Fruit fly (Drosophila melanogaster) whole organism, adult: ENCODE data around the gene Cnep1r2.

ENCODE experiments used
- CG11617 ChIP-seq: fragments of 200-800 bp; sonication (Bioruptor generic); optimal IDR thresholded peaks from 2 replicates; lab custom pipeline; 2017; ENCODE audit warnings: mild to moderate bottlenecking, missing biosample characterization, missing genetic modification reagents, missing genetic modification characterization
- CG12768 ChIP-seq: fragments of 200-800 bp; sonication (Bioruptor generic); optimal IDR thresholded peaks from 2 replicates; lab custom pipeline; 2017; ENCODE audit warnings: missing biosample characterization, missing genetic modification characterization, mild to moderate bottlenecking, moderate library complexity, missing genetic modification reagents
- CG14711 ChIP-seq: fragments of 200-800 bp; sonication (Bioruptor generic); optimal IDR thresholded peaks from 2 replicates; lab custom pipeline; 2018; ENCODE audit warnings: missing biosample characterization, mild to moderate bottlenecking, missing genetic modification characterization, moderate library complexity
- CG1620 ChIP-seq: fragments of 200-800 bp; sonication (Bioruptor generic); optimal IDR thresholded peaks from 2 replicates; lab custom pipeline; 2016; ENCODE audit warnings: missing biosample characterization, missing genetic modification characterization
- CG33017 ChIP-seq: fragments of 200-800 bp; sonication (Bioruptor generic); optimal IDR thresholded peaks from 2 replicates; lab custom pipeline; 2018; ENCODE audit warnings: missing biosample characterization, mild to moderate bottlenecking, missing genetic modification characterization, moderate library complexity
- CG5204 ChIP-seq: fragments of 200-800 bp; sonication (Bioruptor generic); optimal IDR thresholded peaks from 2 replicates; lab custom pipeline; 2016; ENCODE audit warnings: missing biosample characterization, missing genetic modification characterization
- CG7045 ChIP-seq: fragments of 200-800 bp; sonication (Bioruptor generic); optimal IDR thresholded peaks from 2 replicates; lab custom pipeline; 2017; ENCODE audit warnings: missing biosample characterization, mild to moderate bottlenecking, missing genetic modification characterization
- CG7101 ChIP-seq: fragments of 200-800 bp; sonication (Bioruptor generic); optimal IDR thresholded peaks from 2 replicates; lab custom pipeline; 2018; ENCODE audit warnings: missing biosample characterization, mild to moderate bottlenecking, missing genetic modification characterization, moderate library complexity
- Clk ChIP-seq: fragments of 200-800 bp; sonication (Bioruptor generic); optimal IDR thresholded peaks from 2 replicates; lab custom pipeline; 2017; ENCODE audit warnings: missing biosample characterization, missing genetic modification characterization
- Crg-1 ChIP-seq: fragments of 200-800 bp; sonication (Bioruptor generic); optimal IDR thresholded peaks from 2 replicates; lab custom pipeline; 2016; ENCODE audit warnings: missing biosample characterization, missing genetic modification characterization
- Hr96 ChIP-seq: fragments of 200-800 bp; sonication (Bioruptor generic); optimal IDR thresholded peaks from 2 replicates; lab custom pipeline; 2016; ENCODE audit warnings: missing biosample characterization, missing genetic modification characterization
- Mnt ChIP-seq: fragments of 200-800 bp; sonication (Bioruptor generic); optimal IDR thresholded peaks from 2 replicates; lab custom pipeline; 2016; ENCODE audit warnings: missing biosample characterization, mild to moderate bottlenecking, missing genetic modification characterization
- bab1 ChIP-seq: fragments of 200-800 bp; sonication (Bioruptor generic); optimal IDR thresholded peaks from 3 replicates; lab custom pipeline; 2019; ENCODE audit warnings: missing biosample characterization, mild to moderate bottlenecking, missing genetic modification characterization, moderate library complexity
- cic ChIP-seq: fragments of 200-800 bp; sonication (Bioruptor generic); optimal IDR thresholded peaks from 2 replicates; lab custom pipeline; 2017; ENCODE audit warnings: missing biosample characterization, mild to moderate bottlenecking, missing genetic modification characterization, moderate library complexity
- cnc ChIP-seq, 2 experiments: fragments of >200 bp; optimal IDR thresholded peaks; 2 replicates each; lab custom pipeline; 2017
- kay ChIP-seq: fragments of 200-800 bp; sonication (Bioruptor generic); peaks from one replicate; lab custom pipeline; 2016; ENCODE audit warnings: missing biosample characterization, missing genetic modification characterization, borderline replicate concordance
- ovo ChIP-seq: fragments of 200-800 bp; sonication (Bioruptor generic); optimal IDR thresholded peaks from 2 replicates; lab custom pipeline; 2016; ENCODE audit warnings: missing biosample characterization, missing genetic modification characterization
- pad ChIP-seq: fragments of 200-800 bp; sonication (Bioruptor generic); optimal IDR thresholded peaks from 3 replicates; lab custom pipeline; 2017; ENCODE audit warnings: missing biosample characterization, missing genetic modification characterization, mild to moderate bottlenecking, moderate library complexity, missing genetic modification reagents
- tj ChIP-seq: fragments of 200-800 bp; sonication (Bioruptor generic); optimal IDR thresholded peaks from 3 replicates; lab custom pipeline; 2017; ENCODE audit warnings: missing biosample characterization, mild to moderate bottlenecking, missing genetic modification characterization, moderate library complexity
- toe ChIP-seq: fragments of 200-800 bp; sonication (Bioruptor generic); optimal IDR thresholded peaks from 2 replicates; lab custom pipeline; 2016; ENCODE audit warnings: missing biosample characterization, missing genetic modification characterization

The Cnep1r2 gene

DNA sequence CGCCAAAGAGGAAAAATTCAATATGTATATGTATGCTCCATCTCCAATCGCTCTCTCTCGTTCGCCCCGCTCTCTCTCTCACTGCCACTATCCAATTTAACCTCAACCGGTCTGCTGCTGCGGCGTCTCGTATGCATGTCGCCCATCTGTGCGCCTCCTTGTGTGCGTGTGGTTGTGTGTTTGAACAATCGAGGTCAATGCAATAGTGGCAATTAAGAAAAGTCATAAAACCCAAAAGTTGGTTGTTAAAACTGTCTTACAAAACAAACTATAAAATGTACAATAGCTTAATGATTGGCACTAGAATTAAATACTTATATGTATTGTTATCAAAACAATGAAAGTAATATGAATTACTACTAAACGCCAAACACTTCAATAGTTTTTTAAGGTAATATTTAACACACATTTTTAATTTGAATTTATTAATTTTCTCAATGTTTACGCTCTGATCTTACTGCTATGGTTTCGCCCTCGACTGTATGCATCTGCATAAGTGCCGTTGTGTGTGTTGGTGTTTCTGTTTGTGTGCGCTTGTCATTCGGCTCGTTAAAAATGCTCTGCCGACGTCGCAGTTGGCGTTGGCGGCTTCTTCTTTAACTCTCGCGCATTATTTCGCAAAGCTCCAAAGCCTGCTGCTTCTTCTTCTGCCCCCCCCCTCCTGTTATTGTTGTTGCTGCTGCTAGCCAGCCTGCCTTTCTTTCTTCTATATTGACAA lies 27.6 kb downstream of the Cnep1r2 start:
- peak; percentile 77 for TF ChIP-seq CG1620
- peak; percentile 98 for TF ChIP-seq CG12768
- peak; percentile 89 for TF ChIP-seq pad (GFP tag; lab: Kevin White, UChicago)
- peak; percentile 81 for TF ChIP-seq ovo (GFP tag; lab: Kevin White, UChicago)
- peak; percentile 93 for TF ChIP-seq Clk (GFP tag; lab: Kevin White, UChicago)
- TF ChIP-seq cic (GFP tag; lab: Kevin White, UChicago) = peak; percentile 90
- peak; percentile 84 for TF ChIP-seq Mnt (GFP tag; lab: Kevin White, UChicago)
- peak; percentile 88 for TF ChIP-seq Crg-1 (GFP tag; lab: Kevin White, UChicago)
- TF ChIP-seq kay = peak; percentile 85
- TF ChIP-seq cnc (optimal IDR thresholded peaks at IDR 0.05; lab: Kevin White, UChicago) = no peak
- TF ChIP-seq CG11617 = peak; percentile 99
- peak; percentile 91 for TF ChIP-seq tj (GFP tag; lab: Kevin White, UChicago)
- peak; percentile 98 for TF ChIP-seq CG33017 (tag; lab: Kevin White, UChicago)
- TF ChIP-seq CG7045 (GFP tag; lab: Kevin White, UChicago) = peak; percentile 98
- peak; percentile 97 for TF ChIP-seq CG7101 (tag; lab: Kevin White, UChicago)
- peak; percentile 88 for TF ChIP-seq Hr96 (GFP tag; lab: Kevin White, UChicago)
- TF ChIP-seq toe = peak; percentile 97
- TF ChIP-seq CG14711 = peak; percentile 90
- TF ChIP-seq CG5204 (GFP tag; lab: Kevin White, UChicago) = no peak
- TF ChIP-seq bab1 (GFP tag; lab: Kevin White, UChicago) = peak; percentile 96

DNA sequence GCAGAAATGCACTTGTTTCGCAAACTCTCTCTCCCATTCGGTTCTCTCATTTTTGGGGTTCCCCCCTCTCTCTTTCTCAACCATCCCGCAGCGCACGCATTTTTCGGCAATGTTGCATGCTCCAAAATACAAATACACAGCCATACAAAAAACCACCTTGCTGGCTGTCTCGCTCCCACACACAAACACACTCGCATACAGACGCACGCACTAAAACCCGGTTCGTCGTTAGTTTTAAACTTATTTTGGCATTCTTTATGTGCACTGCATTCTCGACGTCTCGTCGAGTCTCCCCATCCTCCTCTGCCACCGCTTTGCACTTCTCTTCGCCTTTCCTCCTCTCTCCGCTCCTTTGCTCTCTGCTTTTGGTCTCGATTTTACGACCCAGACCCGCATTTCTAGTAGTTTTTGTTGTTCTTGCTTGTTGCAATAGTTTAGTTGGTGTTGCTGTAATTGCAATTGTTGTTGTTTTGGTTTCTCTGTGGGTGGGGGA lies 28.6 kb downstream of the Cnep1r2 start:
- TF ChIP-seq CG7045 (GFP tag; lab: Kevin White, UChicago) (no peak), CG1620 (no peak), CG7101 (tag; lab: Kevin White, UChicago) (no peak), CG33017 (tag; lab: Kevin White, UChicago) (no peak), tj (GFP tag; lab: Kevin White, UChicago) (no peak), kay (no peak), CG12768 (no peak), Hr96 (GFP tag; lab: Kevin White, UChicago) (no peak), CG14711 (no peak), ovo (GFP tag; lab: Kevin White, UChicago) (no peak), cnc (optimal IDR thresholded peaks at IDR 0.05; lab: Kevin White, UChicago) (no peak), pad (GFP tag; lab: Kevin White, UChicago) (no peak)

DNA sequence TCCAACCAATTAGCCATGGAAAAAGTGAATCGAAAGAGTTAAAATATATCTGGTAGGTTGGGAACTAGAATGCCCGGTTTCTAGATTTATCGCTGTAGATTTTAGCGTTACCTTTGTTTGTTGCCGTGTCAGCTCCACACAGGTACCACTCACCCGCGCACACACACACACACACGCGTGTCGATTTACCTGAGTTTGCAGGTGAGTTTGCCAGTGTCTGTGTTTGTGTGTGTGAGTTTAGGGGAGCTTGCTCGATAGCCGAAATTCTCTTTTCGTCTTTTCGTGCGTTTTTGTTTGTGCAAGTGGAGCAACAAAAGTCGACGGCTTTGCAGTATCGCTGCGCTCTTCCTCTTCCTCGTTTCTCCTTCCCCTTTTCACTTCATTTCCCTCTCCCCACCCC lies 29.4 kb downstream of the Cnep1r2 start:
- TF ChIP-seq CG14711 = no peak
- no peak for TF ChIP-seq bab1 (GFP tag; lab: Kevin White, UChicago)
- no peak for TF ChIP-seq Clk (GFP tag; lab: Kevin White, UChicago)
- TF ChIP-seq CG12768 = no peak
- TF ChIP-seq CG33017 (tag; lab: Kevin White, UChicago) = no peak
- peak; percentile 87 for TF ChIP-seq tj (GFP tag; lab: Kevin White, UChicago)
- TF ChIP-seq CG5204 (GFP tag; lab: Kevin White, UChicago) = no peak
- TF ChIP-seq cnc (optimal IDR thresholded peaks at IDR 0.05; lab: Kevin White, UChicago) = no peak
- TF ChIP-seq kay = no peak

DNA sequence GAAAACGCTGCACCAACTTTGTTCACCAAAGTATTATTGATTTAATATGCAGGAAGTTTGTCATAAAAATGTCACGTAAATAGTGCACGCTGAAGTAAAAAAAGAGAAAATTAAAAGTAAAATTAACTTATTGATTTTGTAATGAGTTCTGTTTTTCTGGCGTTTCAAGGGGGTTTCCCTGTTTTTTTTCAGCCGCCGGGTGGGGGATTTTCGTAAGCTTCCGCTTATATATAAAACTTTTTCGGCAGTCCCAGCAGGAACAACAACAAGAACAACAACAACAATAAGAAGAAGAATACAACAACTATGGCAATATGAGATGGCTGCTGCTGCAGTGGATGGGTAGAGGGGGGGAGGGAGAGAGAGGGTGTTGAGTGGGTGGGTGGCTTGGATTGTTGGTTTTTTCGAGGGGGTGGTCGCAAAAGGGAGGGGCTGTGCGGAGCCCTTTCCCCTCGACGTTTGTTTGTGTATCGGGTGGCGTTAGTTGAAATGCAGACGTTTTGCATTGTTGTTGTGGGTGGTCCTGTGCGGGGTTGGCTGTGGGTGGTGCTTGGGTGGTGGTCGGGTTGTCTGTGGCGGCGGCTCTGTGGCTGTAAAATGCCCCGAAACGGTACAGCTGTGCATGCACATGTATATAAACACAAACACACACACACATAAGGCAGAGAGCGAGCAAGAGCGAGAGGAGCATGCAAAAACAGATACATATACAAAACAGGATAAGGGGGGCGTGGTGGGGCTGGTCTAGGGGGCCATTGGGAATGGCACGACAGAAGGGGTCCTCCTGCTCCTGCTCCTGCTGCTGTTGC lies 31.9 kb downstream of the Cnep1r2 start:
- TF ChIP-seq kay (peak; percentile 90), ovo (GFP tag; lab: Kevin White, UChicago) (no peak)

- TF ChIP-seq kay = no peak
- TF ChIP-seq CG7101 (tag; lab: Kevin White, UChicago) = no peak
These were observed 34.6 kb downstream of the Cnep1r2 start for dm6 chr3L:10672540-10672939.

DNA sequence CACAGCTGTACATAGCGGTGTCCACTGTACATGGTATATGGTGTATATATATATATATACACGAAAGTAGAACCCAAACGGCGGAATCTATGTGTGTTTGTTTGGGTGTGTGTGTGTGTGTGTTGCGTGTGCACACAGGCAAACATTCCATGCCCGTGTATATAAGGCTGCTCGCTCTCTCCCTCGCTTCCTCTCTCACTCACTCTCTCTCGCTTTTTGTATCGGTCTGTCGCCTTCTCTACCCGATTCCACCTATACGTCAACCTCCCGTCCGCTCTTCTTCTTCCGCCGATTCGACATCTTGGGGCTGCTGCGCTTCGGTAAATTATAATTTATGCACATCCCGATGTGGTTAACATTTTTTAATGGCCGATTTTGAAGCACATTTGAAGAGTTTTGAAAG lies 36.2 kb downstream of the Cnep1r2 start:
- no peak for TF ChIP-seq Crg-1 (GFP tag; lab: Kevin White, UChicago)
- TF ChIP-seq CG7045 (GFP tag; lab: Kevin White, UChicago) = no peak
- no peak for TF ChIP-seq ovo (GFP tag; lab: Kevin White, UChicago)
- no peak for TF ChIP-seq bab1 (GFP tag; lab: Kevin White, UChicago)
- no peak for TF ChIP-seq CG5204 (GFP tag; lab: Kevin White, UChicago)
- no peak for TF ChIP-seq CG1620
- TF ChIP-seq cnc (optimal IDR thresholded peaks at IDR 0.05; lab: Kevin White, UChicago) = no peak
- TF ChIP-seq CG12768 = no peak
- no peak for TF ChIP-seq toe
- TF ChIP-seq tj (GFP tag; lab: Kevin White, UChicago) = no peak
- TF ChIP-seq Clk (GFP tag; lab: Kevin White, UChicago) = no peak
- TF ChIP-seq cic (GFP tag; lab: Kevin White, UChicago) = no peak
- TF ChIP-seq CG14711 = no peak
- no peak for TF ChIP-seq kay
- no peak for TF ChIP-seq CG7101 (tag; lab: Kevin White, UChicago)
- TF ChIP-seq pad (GFP tag; lab: Kevin White, UChicago) = no peak
- TF ChIP-seq Hr96 (GFP tag; lab: Kevin White, UChicago) = no peak
- no peak for TF ChIP-seq CG33017 (tag; lab: Kevin White, UChicago)
- no peak for TF ChIP-seq Mnt (GFP tag; lab: Kevin White, UChicago)
- no peak for TF ChIP-seq CG11617
